Worm (Caenorhabditis elegans): Measurements from ENCODE around the gene F38E1.6.

Gene F38E1.6

DNA sequence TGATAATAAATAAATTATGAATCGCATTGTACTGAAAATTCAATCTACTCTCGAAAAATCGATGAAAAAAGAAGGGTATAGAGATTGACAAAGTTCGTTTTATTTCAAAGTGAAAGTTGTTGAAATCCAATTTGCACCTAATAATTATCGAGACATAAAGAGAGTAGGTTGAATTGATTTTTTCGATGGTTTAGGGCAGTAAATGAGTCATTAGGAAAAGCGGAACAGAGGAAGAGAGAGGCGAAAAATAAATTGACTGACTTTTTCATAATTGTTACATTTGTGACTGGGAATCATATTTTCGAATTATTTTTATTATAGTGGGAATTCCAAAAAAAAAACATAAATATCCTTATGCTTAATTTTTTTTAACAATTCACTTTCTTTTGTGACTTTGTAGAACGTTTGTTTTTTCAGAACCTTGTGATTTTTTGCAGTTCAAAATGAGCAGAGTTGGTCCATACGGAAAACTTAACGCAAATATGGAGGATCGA lies 34.5 kb downstream of the F38E1.6 start, which contains the start of the genes pho-6 and F52E1.3:
TSS of gene pho-6 (minus strand) at position 101 of the 494 bp plus-strand sequence.
TSS of gene F52E1.3 (plus strand) at position 444 of the 494 bp plus-strand sequence.
- TF ChIP-seq flt-1 (GFP tag; IDR thresholded peaks at IDR 0.05) = no peak
- no peak for TF ChIP-seq tab-1 (GFP tag; IDR thresholded peaks at IDR 0.05)
- TF ChIP-seq cog-1 (tag; optimal IDR thresholded peaks at IDR 0.05) = no peak
- TF ChIP-seq klf-2 (GFP tag; conservative IDR thresholded peaks at IDR 0.05) = no peak
- no peak for TF ChIP-seq med-1 (GFP tag; optimal IDR thresholded peaks at IDR 0.05; ENCODE audit: insufficient read depth)
- no peak for TF ChIP-seq ztf-23 (GFP tag; IDR thresholded peaks at IDR 0.05)

DNA sequence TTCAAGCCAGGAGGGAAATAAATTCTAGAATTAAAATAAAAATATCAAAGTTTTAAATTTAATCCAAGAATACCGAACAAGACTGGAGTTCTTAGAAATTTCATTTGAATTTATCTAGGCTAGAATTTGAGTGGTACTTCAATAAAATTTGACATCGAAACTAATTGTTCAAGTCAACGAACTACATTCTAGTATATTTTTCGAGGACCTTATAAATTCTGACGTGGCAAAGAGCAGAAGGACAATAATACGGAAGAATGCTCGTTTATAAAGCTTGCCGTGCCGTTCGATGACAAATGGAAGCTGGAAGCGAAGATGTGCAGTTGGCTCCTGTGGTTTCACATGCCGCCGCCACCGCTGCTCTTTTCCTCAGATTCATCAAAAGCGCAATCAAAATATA lies 40.9 kb downstream of the F38E1.6 start:
- TF ChIP-seq ref-1 (GFP tag; conservative IDR thresholded peaks at IDR 0.05) (no peak), T22C8.4 (GFP tag; IDR thresholded peaks at IDR 0.05) (no peak)

DNA sequence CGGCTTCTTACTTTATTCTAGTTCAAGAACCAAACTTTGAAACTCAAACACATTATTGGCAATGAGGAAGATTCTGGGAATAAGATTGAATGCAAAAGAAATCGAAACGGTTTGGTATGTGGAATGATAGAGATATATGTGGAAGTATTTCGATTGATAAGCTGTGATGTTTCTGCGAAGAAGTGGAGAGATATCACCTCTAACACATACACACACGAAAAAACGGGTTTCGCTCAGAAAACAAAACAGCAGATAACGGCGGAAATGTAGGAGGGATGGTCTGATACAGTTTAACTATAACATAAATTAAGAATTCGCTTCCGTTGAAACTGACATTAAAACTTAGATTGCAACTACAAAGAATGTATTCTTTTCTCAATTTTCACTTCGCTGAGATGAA lies 41.4 kb downstream of the F38E1.6 start:
- TF ChIP-seq klf-2 (GFP tag; conservative IDR thresholded peaks at IDR 0.05) = no peak
- TF ChIP-seq tab-1 (GFP tag; IDR thresholded peaks at IDR 0.05) = no peak
- TF ChIP-seq cog-1 (tag; optimal IDR thresholded peaks at IDR 0.05) = no peak
- TF ChIP-seq T22C8.4 (GFP tag; IDR thresholded peaks at IDR 0.05) = no peak
- no peak for TF ChIP-seq flt-1 (GFP tag; IDR thresholded peaks at IDR 0.05)
- no peak for TF ChIP-seq ref-1 (GFP tag; conservative IDR thresholded peaks at IDR 0.05)

DNA sequence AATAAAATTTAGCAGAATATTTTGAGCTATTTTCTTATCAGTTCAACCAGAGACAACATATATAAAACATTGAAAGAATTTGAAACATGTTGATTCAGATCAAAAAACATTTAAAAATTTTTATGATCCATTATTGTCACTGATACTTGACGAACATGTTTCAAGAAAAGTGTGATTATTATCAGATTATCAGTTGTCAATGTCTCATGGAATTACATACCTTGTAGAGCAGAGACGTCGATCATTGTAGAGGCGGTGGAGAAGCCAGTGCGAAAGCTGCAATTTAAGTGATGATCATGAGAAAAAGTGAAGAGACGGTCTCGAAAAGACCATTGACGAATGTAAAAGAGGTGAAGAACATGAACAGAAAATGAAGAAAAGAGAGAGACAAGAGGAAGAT lies 42.5 kb downstream of the F38E1.6 start, which contains the start of gene F52E1.9:
TSS of gene F52E1.9 (minus strand) at position 278 of the 400 bp plus-strand sequence.
- TF ChIP-seq ztf-29 (GFP tag; IDR thresholded peaks at IDR 0.05) (no peak), med-1 (GFP tag; optimal IDR thresholded peaks at IDR 0.05; ENCODE audit: insufficient read depth) (no peak), flt-1 (GFP tag; IDR thresholded peaks at IDR 0.05) (no peak), ref-1 (GFP tag; conservative IDR thresholded peaks at IDR 0.05) (no peak), ztf-23 (GFP tag; IDR thresholded peaks at IDR 0.05) (no peak), T22C8.4 (GFP tag; IDR thresholded peaks at IDR 0.05) (no peak), tab-1 (GFP tag; IDR thresholded peaks at IDR 0.05) (no peak), klf-2 (GFP tag; conservative IDR thresholded peaks at IDR 0.05) (no peak), cog-1 (tag; optimal IDR thresholded peaks at IDR 0.05) (no peak)

DNA sequence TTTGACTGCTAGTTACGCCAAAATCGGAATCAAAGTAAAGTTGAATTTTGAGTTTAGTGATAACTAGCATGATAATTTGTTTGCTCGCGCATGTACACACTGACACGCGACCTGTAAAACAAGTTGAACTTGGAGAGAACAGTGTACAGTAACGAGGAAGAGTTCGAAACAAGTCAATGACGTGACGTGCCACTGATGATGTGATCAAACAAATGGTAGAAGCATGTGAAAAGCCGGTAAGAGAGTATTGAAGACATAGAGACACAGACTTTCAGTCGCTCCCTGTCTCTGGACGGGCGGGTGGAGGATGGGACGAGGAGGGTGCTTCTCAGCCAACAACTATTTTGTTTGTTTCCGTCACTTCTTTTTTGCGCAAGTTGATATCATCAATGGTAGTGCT lies 43.3 kb downstream of the F38E1.6 start:
- TF ChIP-seq cog-1 (tag; optimal IDR thresholded peaks at IDR 0.05) (no peak), flt-1 (GFP tag; IDR thresholded peaks at IDR 0.05) (no peak), klf-2 (GFP tag; conservative IDR thresholded peaks at IDR 0.05) (no peak), ref-1 (GFP tag; conservative IDR thresholded peaks at IDR 0.05) (no peak), ztf-29 (GFP tag; IDR thresholded peaks at IDR 0.05) (no peak), T22C8.4 (GFP tag; IDR thresholded peaks at IDR 0.05) (no peak), med-1 (GFP tag; optimal IDR thresholded peaks at IDR 0.05; ENCODE audit: insufficient read depth) (no peak), tab-1 (GFP tag; IDR thresholded peaks at IDR 0.05) (no peak), ztf-23 (GFP tag; IDR thresholded peaks at IDR 0.05) (no peak)

DNA sequence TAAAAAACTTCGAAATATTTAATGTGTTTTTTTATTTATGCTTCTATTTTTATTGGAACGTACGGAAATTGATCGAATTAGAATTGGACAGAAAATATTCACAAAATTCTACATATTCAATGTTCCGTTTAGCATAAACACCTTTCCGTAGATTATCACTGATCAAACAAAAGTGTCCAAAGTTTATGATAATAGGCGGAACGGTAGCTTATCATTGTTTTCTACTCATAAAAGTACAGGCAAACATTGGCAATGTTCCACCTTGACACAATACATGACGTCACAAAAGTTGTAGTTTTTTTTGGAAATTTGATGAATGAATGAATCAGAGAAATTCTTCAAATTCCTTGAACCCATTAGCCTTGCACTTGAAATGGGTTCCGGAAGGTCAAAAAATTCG lies 44.0 kb downstream of the F38E1.6 start:
- TF ChIP-seq cog-1 (tag; optimal IDR thresholded peaks at IDR 0.05) (no peak), tab-1 (GFP tag; IDR thresholded peaks at IDR 0.05) (no peak), klf-2 (GFP tag; conservative IDR thresholded peaks at IDR 0.05) (no peak), flt-1 (GFP tag; IDR thresholded peaks at IDR 0.05) (no peak), T22C8.4 (GFP tag; IDR thresholded peaks at IDR 0.05) (no peak), ztf-29 (GFP tag; IDR thresholded peaks at IDR 0.05) (no peak), ref-1 (GFP tag; conservative IDR thresholded peaks at IDR 0.05) (no peak), med-1 (GFP tag; optimal IDR thresholded peaks at IDR 0.05; ENCODE audit: insufficient read depth) (no peak), ztf-23 (GFP tag; IDR thresholded peaks at IDR 0.05) (no peak)

DNA sequence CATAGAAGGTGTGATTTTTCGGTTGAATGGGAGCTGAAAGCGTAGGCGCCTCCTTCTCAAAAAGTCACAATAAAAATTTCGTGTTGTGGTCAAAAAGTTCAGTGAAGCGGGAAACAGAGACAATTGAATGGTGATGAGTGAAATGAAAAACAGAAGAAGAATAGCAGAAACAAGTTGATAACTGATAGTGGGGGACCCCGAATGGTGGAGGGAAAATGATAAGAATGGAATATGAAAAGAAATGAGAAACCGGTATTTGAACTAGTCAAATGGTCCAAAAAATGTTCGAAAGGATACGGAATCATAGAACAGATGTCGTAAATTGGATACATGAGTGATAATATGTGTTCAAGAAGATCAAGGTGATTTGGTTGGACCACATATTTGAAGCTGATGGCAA lies 44.4 kb downstream of the F38E1.6 start:
- TF ChIP-seq flt-1 (GFP tag; IDR thresholded peaks at IDR 0.05) (no peak), ztf-23 (GFP tag; IDR thresholded peaks at IDR 0.05) (no peak), ref-1 (GFP tag; conservative IDR thresholded peaks at IDR 0.05) (no peak), cog-1 (tag; optimal IDR thresholded peaks at IDR 0.05) (no peak)

DNA sequence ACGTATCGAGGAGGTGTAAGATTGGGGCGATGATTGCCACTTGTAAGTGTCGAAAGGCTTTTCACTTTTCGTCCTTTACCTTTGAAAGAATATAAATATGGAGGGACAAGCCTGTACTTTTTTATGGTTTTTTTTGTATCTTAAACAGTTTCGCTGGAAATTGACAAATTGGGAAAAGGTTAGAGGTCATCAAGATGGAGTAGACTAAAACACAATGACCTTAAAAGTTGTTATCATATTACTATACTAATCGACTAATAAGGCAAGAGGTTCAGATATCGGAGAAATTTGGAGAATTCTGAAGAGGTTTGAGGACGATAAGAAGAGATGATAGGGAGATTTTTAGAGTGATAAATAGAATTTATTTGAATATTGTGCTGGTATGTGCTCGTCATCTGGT lies 46.3 kb downstream of the F38E1.6 start:
- TF ChIP-seq ztf-29 (GFP tag; IDR thresholded peaks at IDR 0.05) = no peak
- TF ChIP-seq T22C8.4 (GFP tag; IDR thresholded peaks at IDR 0.05) = no peak
- TF ChIP-seq med-1 (GFP tag; optimal IDR thresholded peaks at IDR 0.05; ENCODE audit: insufficient read depth) = no peak
- TF ChIP-seq klf-2 (GFP tag; conservative IDR thresholded peaks at IDR 0.05) = no peak
- TF ChIP-seq ref-1 (GFP tag; conservative IDR thresholded peaks at IDR 0.05) = no peak
- TF ChIP-seq flt-1 (GFP tag; IDR thresholded peaks at IDR 0.05) = no peak
- no peak for TF ChIP-seq tab-1 (GFP tag; IDR thresholded peaks at IDR 0.05)
- TF ChIP-seq ztf-23 (GFP tag; IDR thresholded peaks at IDR 0.05) = no peak
- no peak for TF ChIP-seq cog-1 (tag; optimal IDR thresholded peaks at IDR 0.05)

DNA sequence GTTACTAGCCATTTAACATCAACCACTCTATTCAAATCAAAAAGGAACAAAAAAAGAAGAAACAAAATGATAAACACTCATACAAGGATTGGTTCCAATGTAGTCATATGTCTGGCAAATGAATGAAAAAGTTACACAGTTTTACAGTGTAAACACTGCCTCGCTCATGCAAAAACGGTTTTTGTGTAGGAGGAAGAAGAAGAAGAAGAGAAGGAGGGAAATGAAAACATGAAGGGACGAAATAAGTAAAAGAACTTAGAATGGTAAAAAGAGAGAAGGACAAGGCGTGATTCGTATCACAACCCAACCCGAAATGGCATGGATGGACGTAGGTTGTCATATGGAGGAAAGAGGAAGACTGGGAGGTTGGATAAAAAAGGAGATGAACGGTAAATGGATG lies 47.0 kb downstream of the F38E1.6 start:
- TF ChIP-seq klf-2 (GFP tag; conservative IDR thresholded peaks at IDR 0.05) (no peak), flt-1 (GFP tag; IDR thresholded peaks at IDR 0.05) (0 out of 2 replicates have a peak, but pooled peaks have one; percentile 21)

DNA sequence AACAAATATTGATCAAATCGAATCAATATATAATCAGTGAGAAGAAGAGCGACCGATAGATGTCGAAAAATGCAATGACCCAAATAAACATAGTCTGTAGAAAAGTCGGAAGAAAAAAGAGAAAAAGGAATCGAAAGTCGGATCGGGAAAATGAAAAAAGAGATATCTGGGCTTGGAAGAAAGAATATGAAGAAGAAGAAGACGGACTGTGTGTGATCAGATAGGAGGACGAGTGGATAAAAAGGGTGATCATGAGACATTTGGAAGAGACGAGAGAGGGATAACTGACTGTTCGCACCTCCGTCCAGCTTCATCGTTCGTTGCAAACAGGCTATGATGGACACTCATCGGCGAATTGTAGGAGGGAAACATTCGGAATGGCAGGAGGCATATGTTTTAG lies 49.7 kb downstream of the F38E1.6 start:
- TF ChIP-seq ztf-23 (GFP tag; IDR thresholded peaks at IDR 0.05) (no peak), ref-1 (GFP tag; conservative IDR thresholded peaks at IDR 0.05) (no peak), med-1 (GFP tag; optimal IDR thresholded peaks at IDR 0.05; ENCODE audit: insufficient read depth) (no peak), T22C8.4 (GFP tag; IDR thresholded peaks at IDR 0.05) (no peak), ztf-29 (GFP tag; IDR thresholded peaks at IDR 0.05) (no peak), tab-1 (GFP tag; IDR thresholded peaks at IDR 0.05) (no peak), cog-1 (tag; optimal IDR thresholded peaks at IDR 0.05) (no peak), flt-1 (GFP tag; IDR thresholded peaks at IDR 0.05) (no peak), klf-2 (GFP tag; conservative IDR thresholded peaks at IDR 0.05) (no peak)

DNA sequence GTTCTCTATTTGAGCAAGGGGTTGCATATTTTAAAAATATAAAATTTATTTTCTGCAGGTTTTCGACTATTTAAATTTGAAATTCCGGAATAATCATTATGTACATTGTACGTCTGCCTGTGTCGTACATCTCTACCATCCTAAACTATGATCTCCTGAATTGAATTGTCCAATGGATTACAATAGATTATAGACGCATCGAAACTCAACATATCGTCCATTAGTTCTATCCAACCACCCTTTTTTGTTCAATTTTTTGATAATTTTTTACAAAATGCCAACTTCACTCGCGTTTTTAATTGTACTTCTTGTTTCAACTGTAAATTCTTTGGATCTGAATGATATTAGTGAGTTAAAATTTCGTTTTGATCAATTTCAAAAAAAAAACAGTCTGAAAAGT lies 50.5 kb downstream of the F38E1.6 start, which contains the start of gene F52E1.2:
TSS of gene F52E1.2 (plus strand) at position 190 of the 400 bp plus-strand sequence.
- TF ChIP-seq ref-1 (GFP tag; conservative IDR thresholded peaks at IDR 0.05) = no peak
- TF ChIP-seq ztf-23 (GFP tag; IDR thresholded peaks at IDR 0.05) = no peak
- TF ChIP-seq T22C8.4 (GFP tag; IDR thresholded peaks at IDR 0.05) = no peak
- TF ChIP-seq klf-2 (GFP tag; conservative IDR thresholded peaks at IDR 0.05) = no peak
- no peak for TF ChIP-seq ztf-29 (GFP tag; IDR thresholded peaks at IDR 0.05)
- no peak for TF ChIP-seq tab-1 (GFP tag; IDR thresholded peaks at IDR 0.05)
- no peak for TF ChIP-seq med-1 (GFP tag; optimal IDR thresholded peaks at IDR 0.05; ENCODE audit: insufficient read depth)
- TF ChIP-seq cog-1 (tag; optimal IDR thresholded peaks at IDR 0.05) = no peak
- TF ChIP-seq flt-1 (GFP tag; IDR thresholded peaks at IDR 0.05) = no peak
